Fruit fly (Drosophila melanogaster) whole organism, wandering third instar larva: Measurements from ENCODE around the gene CG15385.
A peak's percentile ranks its signal among the peaks of the same experiment; 100 is the strongest.

Source experiments
- Abd-B ChIP-seq: fragments of >200 bp; optimal IDR thresholded peaks from 2 replicates; lab custom pipeline; 2017; ENCODE audit warnings: missing biosample characterization, missing genetic modification characterization
- CG32264 ChIP-seq: fragments of 200-800 bp; sonication (Bioruptor generic); optimal IDR thresholded peaks from 2 replicates; lab custom pipeline; 2016; ENCODE audit warnings: missing biosample characterization, missing genetic modification characterization
- CG9705 ChIP-seq: fragments of 200-800 bp; sonication (Bioruptor generic); optimal IDR thresholded peaks from 2 replicates; lab custom pipeline; 2018; ENCODE audit warnings: missing biosample characterization, mild to moderate bottlenecking, missing genetic modification characterization
- CrebA ChIP-seq: fragments of 200-800 bp; sonication (Bioruptor generic); optimal IDR thresholded peaks from 2 replicates; lab custom pipeline; 2016; ENCODE audit warnings: missing biosample characterization, mild to moderate bottlenecking, missing genetic modification characterization, borderline replicate concordance
- Dfd ChIP-seq: fragments of >200 bp; optimal IDR thresholded peaks from 2 replicates; lab custom pipeline; 2017; ENCODE audit warnings: missing biosample characterization, missing genetic modification characterization
- Dif ChIP-seq: fragments of 200-275, 200-300 bp; sonication (Bioruptor generic); optimal IDR thresholded peaks from 2 replicates; lab custom pipeline; 2018; ENCODE audit warnings: missing biosample characterization, missing genetic modification characterization; ENCODE audit not compliant: partially characterized antibody
- GATAd ChIP-seq: sonication (Bioruptor generic); optimal IDR thresholded peaks from 2 replicates; lab custom pipeline; 2016; ENCODE audit warnings: missing biosample characterization, missing genetic modification characterization
- HLH106 ChIP-seq: fragments of 200-800 bp; optimal IDR thresholded peaks from 3 replicates; lab custom pipeline; 2019; ENCODE audit warnings: missing biosample characterization, mild to moderate bottlenecking, missing genetic modification characterization, moderate library complexity
- Hnf4 ChIP-seq: fragments of 200-800 bp; sonication (Bioruptor generic); optimal IDR thresholded peaks from 2 replicates; lab custom pipeline; 2016; ENCODE audit warnings: missing biosample characterization, mild to moderate bottlenecking, missing genetic modification characterization
- Hr78 ChIP-seq: fragments of >200 bp; optimal IDR thresholded peaks from 2 replicates; lab custom pipeline; 2017; ENCODE audit warnings: missing biosample characterization, missing genetic modification characterization
- Hr83 ChIP-seq: fragments of 200-300 bp; sonication (Bioruptor generic); optimal IDR thresholded peaks from 2 replicates; lab custom pipeline; 2016; ENCODE audit warnings: missing biosample characterization, mild to moderate bottlenecking, missing genetic modification characterization, moderate library complexity; ENCODE audit not compliant: poor library complexity, severe bottlenecking
- Jra ChIP-seq: sonication (Bioruptor generic); optimal IDR thresholded peaks from 2 replicates; lab custom pipeline; 2016; ENCODE audit warnings: missing biosample characterization, missing genetic modification characterization
- Mio ChIP-seq: sonication (Bioruptor generic); optimal IDR thresholded peaks from 2 replicates; lab custom pipeline; 2016; ENCODE audit warnings: missing biosample characterization, missing genetic modification characterization
- Myc ChIP-seq: fragments of >200 bp; optimal IDR thresholded peaks from 2 replicates; lab custom pipeline; 2017
- N ChIP-seq: fragments of >200 bp; optimal IDR thresholded peaks from 2 replicates; lab custom pipeline; 2018; ENCODE audit warnings: missing biosample characterization, missing external identifiers, missing genetic modification characterization
- OdsH ChIP-seq: fragments of 200-800 bp; sonication (Bioruptor generic); optimal IDR thresholded peaks from 2 replicates; lab custom pipeline; 2016; ENCODE audit warnings: missing biosample characterization, mild to moderate bottlenecking, missing genetic modification characterization
- Rel ChIP-seq, 2 experiments: fragments of 200-800 bp; sonication (Bioruptor generic) in 1 of 2; optimal IDR thresholded peaks; 2 replicates in 1 of 2; 3 replicates in 1 of 2; lab custom pipeline; 2016 to 2019; ENCODE audit warnings: mild to moderate bottlenecking in 2 of 2, missing biosample characterization in 2 of 2, missing genetic modification characterization in 2 of 2, moderate library complexity in 1 of 2
- Sp1 ChIP-seq: fragments of 200-800 bp; sonication (Bioruptor generic); optimal IDR thresholded peaks from 3 replicates; lab custom pipeline; 2019; ENCODE audit warnings: missing biosample characterization, mild to moderate bottlenecking, missing genetic modification characterization, moderate library complexity
- Vsx2 ChIP-seq: fragments of 200-300, 225-300 bp; sonication (Bioruptor generic); optimal IDR thresholded peaks from 2 replicates; lab custom pipeline; 2018; ENCODE audit warnings: missing biosample characterization, missing genetic modification characterization; ENCODE audit not compliant: partially characterized antibody
- br ChIP-seq: fragments of 200-800 bp; sonication (Bioruptor generic); optimal IDR thresholded peaks from 2 replicates; lab custom pipeline; 2016; ENCODE audit warnings: missing biosample characterization, missing genetic modification characterization
- brk ChIP-seq: fragments of 200-800 bp; sonication (Bioruptor generic); optimal IDR thresholded peaks from 2 replicates; lab custom pipeline; 2016; ENCODE audit warnings: missing biosample characterization, mild to moderate bottlenecking, missing genetic modification characterization
- dl ChIP-seq, 2 experiments: fragments of 175-275, 200-275 bp in 1 of 2; fragments of 200-275 bp in 1 of 2; sonication (Bioruptor generic); optimal IDR thresholded peaks; lab custom pipeline; 2018; ENCODE audit warnings: mild to moderate bottlenecking in 2 of 2, missing biosample characterization in 2 of 2, missing genetic modification characterization in 2 of 2, moderate library complexity in 2 of 2; ENCODE audit not compliant: partially characterized antibody in 2 of 2, insufficient read depth in 1 of 2
- dmrt93B ChIP-seq: fragments of 200-800 bp; sonication (Bioruptor generic); optimal IDR thresholded peaks from 2 replicates; lab custom pipeline; 2018; ENCODE audit warnings: missing biosample characterization, mild to moderate bottlenecking, missing genetic modification characterization
- dsf ChIP-seq: sonication (Bioruptor generic); optimal IDR thresholded peaks from 2 replicates; lab custom pipeline; 2016; ENCODE audit warnings: missing biosample characterization, missing genetic modification characterization, borderline replicate concordance
- ey ChIP-seq: fragments of 200-800 bp; sonication (Bioruptor generic); optimal IDR thresholded peaks from 2 replicates; lab custom pipeline; 2016; ENCODE audit warnings: missing biosample characterization, missing genetic modification characterization
- foxo ChIP-seq, 2 experiments: fragments of 200-800 bp; sonication (Bioruptor generic); optimal IDR thresholded peaks; 2 replicates in 1 of 2; 3 replicates in 1 of 2; lab custom pipeline; 2016 to 2017; ENCODE audit warnings: missing biosample characterization in 2 of 2, missing genetic modification characterization in 2 of 2
- fru ChIP-seq: fragments of 200-800 bp; sonication (Bioruptor generic); optimal IDR thresholded peaks from 3 replicates; lab custom pipeline; 2016; ENCODE audit warnings: missing biosample characterization, mild to moderate bottlenecking, missing genetic modification characterization
- h ChIP-seq: fragments of 200-800 bp; sonication (Bioruptor generic); optimal IDR thresholded peaks from 3 replicates; lab custom pipeline; 2016; ENCODE audit warnings: missing biosample characterization, mild to moderate bottlenecking, missing genetic modification characterization
- jim ChIP-seq: fragments of 175-275, 200-325 bp; sonication (Bioruptor generic); optimal IDR thresholded peaks from 2 replicates; lab custom pipeline; 2016; ENCODE audit warnings: missing biosample characterization, mild to moderate bottlenecking, missing genetic modification characterization
- lola ChIP-seq: fragments of >200 bp; optimal IDR thresholded peaks from 2 replicates; lab custom pipeline; 2017; ENCODE audit warnings: missing biosample characterization, missing genetic modification characterization
- pan ChIP-seq: fragments of >200 bp; optimal IDR thresholded peaks from 2 replicates; lab custom pipeline; 2017
- psq ChIP-seq: fragments of 200-800 bp; sonication (Bioruptor generic); optimal IDR thresholded peaks from 3 replicates; lab custom pipeline; 2017; ENCODE audit warnings: missing biosample characterization, mild to moderate bottlenecking, missing genetic modification characterization, moderate library complexity
- rgr ChIP-seq: fragments of 200-800 bp; sonication (Bioruptor generic); optimal IDR thresholded peaks from 3 replicates; lab custom pipeline; 2016; ENCODE audit warnings: missing biosample characterization, mild to moderate bottlenecking, missing genetic modification characterization
- sage ChIP-seq: fragments of 200-800 bp; sonication (Bioruptor generic); optimal IDR thresholded peaks from 2 replicates; lab custom pipeline; 2016; ENCODE audit warnings: missing biosample characterization, mild to moderate bottlenecking, missing genetic modification characterization
- sv ChIP-seq: fragments of 200-800 bp; sonication (Bioruptor generic); optimal IDR thresholded peaks from 3 replicates; lab custom pipeline; 2016; ENCODE audit warnings: missing biosample characterization, missing genetic modification characterization
- tai ChIP-seq: sonication (Bioruptor generic); optimal IDR thresholded peaks from 2 replicates; lab custom pipeline; 2016; ENCODE audit warnings: missing biosample characterization, missing genetic modification characterization
- usp ChIP-seq: fragments of >200 bp; optimal IDR thresholded peaks from 2 replicates; lab custom pipeline; 2017; ENCODE audit warnings: missing biosample characterization, missing genetic modification characterization
- woc ChIP-seq: sonication (Bioruptor generic); optimal IDR thresholded peaks from 2 replicates; lab custom pipeline; 2016; ENCODE audit warnings: missing biosample characterization, mild to moderate bottlenecking, missing genetic modification characterization

The CG15385 gene

DNA sequence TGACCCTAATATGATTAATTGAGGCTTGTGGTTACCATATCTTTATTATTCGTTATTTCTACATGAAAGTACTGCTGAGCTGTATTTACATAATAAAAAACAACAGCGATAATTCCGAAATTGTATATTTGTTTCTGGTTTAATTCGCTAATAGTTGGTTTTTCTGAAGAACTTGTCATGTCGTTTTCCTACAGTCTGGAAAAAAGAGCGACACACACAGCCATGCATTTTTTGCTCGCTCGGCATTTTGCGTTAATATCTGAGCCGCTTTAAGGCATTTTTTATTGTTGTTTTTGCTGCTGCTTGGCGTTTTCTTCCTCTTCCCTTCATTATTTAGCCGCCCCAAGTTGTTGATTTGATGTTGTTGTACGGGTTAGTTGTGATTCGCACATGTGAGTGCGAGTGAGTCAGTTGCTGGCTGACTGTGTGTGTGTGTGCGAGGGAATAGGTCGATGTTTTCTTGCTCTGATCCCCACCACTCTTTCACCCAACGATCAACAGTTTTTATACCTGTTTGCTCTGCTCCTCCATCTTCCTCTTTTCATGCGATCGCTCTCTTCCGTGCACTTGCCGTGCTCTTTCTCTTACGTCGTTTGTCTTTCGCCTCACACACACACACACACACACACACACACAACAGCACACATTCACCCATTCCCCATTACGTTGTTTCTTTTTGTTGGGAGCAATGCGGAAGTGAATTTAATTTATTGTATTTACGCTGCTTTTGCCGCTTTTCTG, 37.1 kb downstream of the CG15385 start:
- peak; percentile 48 for TF ChIP-seq br
- TF ChIP-seq HLH106 (tag; lab: Kevin White, UChicago), result peak; percentile 32
- peak; percentile 47 for TF ChIP-seq ey (GFP tag; lab: Kevin White, UChicago)
- TF ChIP-seq psq, result peak; percentile 91
- peak; percentile 0 for TF ChIP-seq Jra
- TF ChIP-seq Hnf4 (GFP tag; lab: Kevin White, UChicago), result peak; percentile 41
- TF ChIP-seq dl (GFP tag; optimal IDR thresholded peaks at IDR 0.05; lab: Kevin White, UChicago; ENCODE audit: insufficient read depth in 1 of 2, partially characterized antibody in 2 of 2), result peak in 1 of 2 experiments; percentile 41
- TF ChIP-seq Abd-B (GFP tag; lab: Kevin White, UChicago), result no peak
- TF ChIP-seq Sp1 (GFP tag; lab: Kevin White, UChicago), result peak; percentile 37
- no peak for TF ChIP-seq CG9705
- no peak for TF ChIP-seq Hr78 (GFP tag; lab: Kevin White, UChicago)
- TF ChIP-seq N (GFP tag; lab: Kevin White, UChicago), result no peak
- no peak for TF ChIP-seq dsf (GFP tag; lab: Kevin White, UChicago)
- TF ChIP-seq usp (GFP tag; lab: Kevin White, UChicago), result no peak
- peak; percentile 61 for TF ChIP-seq brk (GFP tag; lab: Kevin White, UChicago)
- TF ChIP-seq h (GFP tag; lab: Kevin White, UChicago), result peak; percentile 28
- TF ChIP-seq Vsx2 (GFP tag; lab: Kevin White, UChicago), result peak; percentile 43
- TF ChIP-seq lola (GFP tag; lab: Kevin White, UChicago), result no peak
- no peak for TF ChIP-seq pan (lab: Kevin White, UChicago)
- no peak for TF ChIP-seq CrebA (GFP tag; lab: Kevin White, UChicago)
- TF ChIP-seq Dfd (GFP tag; lab: Kevin White, UChicago), result peak; percentile 90
- no peak for TF ChIP-seq dmrt93B (GFP tag; lab: Kevin White, UChicago)
- peak; percentile 54 for TF ChIP-seq OdsH (GFP tag; lab: Kevin White, UChicago)
- TF ChIP-seq GATAd (GFP tag; lab: Kevin White, UChicago), result no peak
- TF ChIP-seq foxo (GFP tag; optimal IDR thresholded peaks at IDR 0.05; lab: Kevin White, UChicago), result peak in 1 of 2 experiments; percentile 21
- TF ChIP-seq rgr, result peak; percentile 63
- peak; percentile 24 for TF ChIP-seq tai (GFP tag; lab: Kevin White, UChicago)
- TF ChIP-seq CG32264 (GFP tag; lab: Kevin White, UChicago), result no peak
- TF ChIP-seq Myc (lab: Kevin White, UChicago), result no peak
- peak; percentile 29 for TF ChIP-seq woc (GFP tag; lab: Kevin White, UChicago)
- TF ChIP-seq Rel (GFP tag; optimal IDR thresholded peaks at IDR 0.05; lab: Kevin White, UChicago), result no peak
- TF ChIP-seq Rel (tag; optimal IDR thresholded peaks at IDR 0.05; lab: Kevin White, UChicago), result peak; percentile 1
- no peak for TF ChIP-seq Mio (GFP tag; lab: Kevin White, UChicago)
- no peak for TF ChIP-seq sage (GFP tag; lab: Kevin White, UChicago)
- TF ChIP-seq fru (GFP tag; lab: Kevin White, UChicago), result peak; percentile 47
- peak; percentile 76 for TF ChIP-seq Dif (GFP tag; lab: Kevin White, UChicago)
- no peak for TF ChIP-seq sv (GFP tag; lab: Kevin White, UChicago)
- no peak for TF ChIP-seq jim (GFP tag; lab: Kevin White, UChicago)
- peak; percentile 42 for TF ChIP-seq Hr83 (GFP tag; lab: Kevin White, UChicago)

dm6 chr2L:2173604-2174003, 38.8 kb downstream of the CG15385 start:
- no peak for TF ChIP-seq Dfd (GFP tag; lab: Kevin White, UChicago)
- no peak for TF ChIP-seq Sp1 (GFP tag; lab: Kevin White, UChicago)
- no peak for TF ChIP-seq dl (GFP tag; optimal IDR thresholded peaks at IDR 0.05; lab: Kevin White, UChicago; ENCODE audit: insufficient read depth in 1 of 2, partially characterized antibody in 2 of 2)
- no peak for TF ChIP-seq Mio (GFP tag; lab: Kevin White, UChicago)
- no peak for TF ChIP-seq CrebA (GFP tag; lab: Kevin White, UChicago)
- no peak for TF ChIP-seq tai (GFP tag; lab: Kevin White, UChicago)
- no peak for TF ChIP-seq ey (GFP tag; lab: Kevin White, UChicago)
- no peak for TF ChIP-seq Hr78 (GFP tag; lab: Kevin White, UChicago)
- TF ChIP-seq usp (GFP tag; lab: Kevin White, UChicago), result no peak
- TF ChIP-seq Abd-B (GFP tag; lab: Kevin White, UChicago), result no peak
- no peak for TF ChIP-seq psq
- TF ChIP-seq sage (GFP tag; lab: Kevin White, UChicago), result no peak
- no peak for TF ChIP-seq h (GFP tag; lab: Kevin White, UChicago)
